Fruit fly (Drosophila melanogaster) whole organism, prepupa: ENCODE results near the gene CG8870.

Experiments
- Blimp-1 ChIP-seq: fragments of 200-800 bp; sonication (Bioruptor generic); optimal IDR thresholded peaks from 3 replicates; lab custom pipeline; 2017; ENCODE audit warnings: missing biosample characterization, missing genetic modification characterization, mild to moderate bottlenecking, moderate library complexity, missing genetic modification reagents
- CG10631 ChIP-seq: fragments of 200-800 bp; sonication (Bioruptor generic); optimal IDR thresholded peaks from 2 replicates; lab custom pipeline; 2016; ENCODE audit warnings: missing biosample characterization, missing genetic modification characterization
- CG10669 ChIP-seq: fragments of 200-800 bp; sonication (Bioruptor generic); optimal IDR thresholded peaks from 3 replicates; lab custom pipeline; 2018; ENCODE audit warnings: missing biosample characterization, mild to moderate bottlenecking, missing genetic modification characterization, moderate library complexity
- CG11294 ChIP-seq: fragments of 200-800 bp; sonication (Bioruptor generic); IDR thresholded peaks from 2 replicates; pipeline ENCODE4 v1.3.6; 2022; ENCODE audit warnings: missing biosample characterization, missing genetic modification characterization
- CG11762 ChIP-seq: fragments of 200-800 bp; sonication (Bioruptor generic); optimal IDR thresholded peaks from 3 replicates; lab custom pipeline; 2016; ENCODE audit warnings: missing biosample characterization, missing genetic modification characterization; ENCODE audit not compliant: insufficient read depth
- CG11902 ChIP-seq: fragments of 200-800 bp; sonication (Bioruptor generic); optimal IDR thresholded peaks from 3 replicates; lab custom pipeline; 2016; ENCODE audit warnings: missing biosample characterization, missing genetic modification characterization
- CG16779 ChIP-seq: fragments of 200-800 bp; sonication (Bioruptor generic); optimal IDR thresholded peaks from 3 replicates; lab custom pipeline; 2017; ENCODE audit warnings: missing biosample characterization, mild to moderate bottlenecking, missing genetic modification characterization
- CG3032 ChIP-seq: fragments of 200-800 bp; optimal IDR thresholded peaks from 2 replicates; lab custom pipeline; 2019; ENCODE audit warnings: missing biosample characterization, mild to moderate bottlenecking, missing genetic modification characterization, moderate library complexity
- CG31627 ChIP-seq: fragments of 200-800 bp; sonication (Bioruptor generic); optimal IDR thresholded peaks from 3 replicates; lab custom pipeline; 2016; ENCODE audit warnings: missing biosample characterization, missing genetic modification characterization
- CG3919 ChIP-seq: fragments of 200-800 bp; sonication (Bioruptor generic); optimal IDR thresholded peaks from 3 replicates; lab custom pipeline; 2016; ENCODE audit warnings: missing biosample characterization, missing genetic modification characterization
- CG6276 ChIP-seq: fragments of 200-800 bp; sonication (Bioruptor generic); optimal IDR thresholded peaks from 2 replicates; lab custom pipeline; 2017; ENCODE audit warnings: missing biosample characterization, mild to moderate bottlenecking, missing genetic modification characterization
- CG6792 ChIP-seq: fragments of 200-800 bp; sonication (Bioruptor generic); optimal IDR thresholded peaks from 3 replicates; lab custom pipeline; 2016; ENCODE audit warnings: missing biosample characterization, missing genetic modification characterization
- CG6808 ChIP-seq: fragments of 200-800 bp; sonication (Bioruptor generic); optimal IDR thresholded peaks from 3 replicates; lab custom pipeline; 2017; ENCODE audit warnings: missing biosample characterization, missing genetic modification characterization, mild to moderate bottlenecking, moderate library complexity, missing genetic modification reagents
- CG7368 ChIP-seq: fragments of 200-800 bp; sonication (Bioruptor generic); optimal IDR thresholded peaks from 3 replicates; lab custom pipeline; 2016; ENCODE audit warnings: missing biosample characterization, missing genetic modification characterization
- CG8119 ChIP-seq: fragments of 200-800 bp; sonication (Bioruptor generic); IDR thresholded peaks from 3 replicates; pipeline ENCODE4 v1.3.6; 2022; ENCODE audit warnings: missing biosample characterization, missing genetic modification characterization
- CG8632 ChIP-seq: fragments of 200-800 bp; sonication (Bioruptor generic); optimal IDR thresholded peaks from 3 replicates; lab custom pipeline; 2016; ENCODE audit warnings: missing biosample characterization, missing genetic modification characterization
- CG9139 ChIP-seq: fragments of 200-800 bp; sonication (Bioruptor generic); optimal IDR thresholded peaks from 3 replicates; lab custom pipeline; 2017; ENCODE audit warnings: missing biosample characterization, mild to moderate bottlenecking, missing genetic modification characterization
- Eip75B ChIP-seq: fragments of 200-800 bp; sonication (Bioruptor generic); optimal IDR thresholded peaks from 3 replicates; lab custom pipeline; 2016; ENCODE audit warnings: missing biosample characterization, missing genetic modification characterization
- Eip93F ChIP-seq: fragments of 200-800 bp; sonication (Bioruptor generic); optimal IDR thresholded peaks from 2 replicates; lab custom pipeline; 2016; ENCODE audit warnings: missing biosample characterization, mild to moderate bottlenecking, missing genetic modification characterization
- Hr38 ChIP-seq: sonication (Bioruptor generic); optimal IDR thresholded peaks from 2 replicates; lab custom pipeline; 2016; ENCODE audit warnings: missing biosample characterization, missing genetic modification characterization
- Hr39 ChIP-seq: fragments of 200-800 bp; sonication (Bioruptor generic); optimal IDR thresholded peaks from 2 replicates; lab custom pipeline; 2016; ENCODE audit warnings: missing biosample characterization, missing genetic modification characterization
- Hr4 ChIP-seq: fragments of 200-800 bp; sonication (Bioruptor generic); optimal IDR thresholded peaks from 3 replicates; lab custom pipeline; 2016; ENCODE audit warnings: missing biosample characterization, missing genetic modification characterization
- Lpt ChIP-seq: fragments of 200-800 bp; sonication (Bioruptor generic); optimal IDR thresholded peaks from 3 replicates; lab custom pipeline; 2016; ENCODE audit warnings: missing biosample characterization, missing genetic modification characterization
- Sox102F ChIP-seq: fragments of 200-800 bp; sonication (Bioruptor generic); optimal IDR thresholded peaks from 2 replicates; lab custom pipeline; 2016; ENCODE audit warnings: missing biosample characterization, mild to moderate bottlenecking, missing genetic modification characterization
- Sox14 ChIP-seq: fragments of 200-800 bp; sonication (Bioruptor generic); optimal IDR thresholded peaks from 3 replicates; lab custom pipeline; 2016; ENCODE audit warnings: missing biosample characterization, missing genetic modification characterization
- Sox15 ChIP-seq: fragments of 200-800 bp; sonication (Bioruptor generic); optimal IDR thresholded peaks from 3 replicates; lab custom pipeline; 2016; ENCODE audit warnings: missing biosample characterization, missing genetic modification characterization
- achi ChIP-seq: fragments of 200-800 bp; sonication (Bioruptor generic); optimal IDR thresholded peaks from 3 replicates; lab custom pipeline; 2016; ENCODE audit warnings: missing biosample characterization, missing genetic modification characterization
- acj6 ChIP-seq: fragments of 200-800 bp; sonication (Bioruptor generic); optimal IDR thresholded peaks from 3 replicates; lab custom pipeline; 2016; ENCODE audit warnings: missing biosample characterization, missing genetic modification characterization
- dac ChIP-seq: fragments of 200-800 bp; sonication (Bioruptor generic); optimal IDR thresholded peaks from 2 replicates; lab custom pipeline; 2017; ENCODE audit warnings: missing biosample characterization, mild to moderate bottlenecking, missing genetic modification characterization
- eg ChIP-seq: fragments of 200-800 bp; sonication (Bioruptor generic); IDR thresholded peaks from 3 replicates; pipeline ENCODE4 v1.3.6; 2022; ENCODE audit warnings: missing biosample characterization, missing genetic modification characterization
- esn ChIP-seq: fragments of 200-800 bp; sonication (Bioruptor generic); optimal IDR thresholded peaks from 2 replicates; lab custom pipeline; 2016; ENCODE audit warnings: missing biosample characterization, mild to moderate bottlenecking, missing genetic modification characterization, moderate library complexity
- fd59A ChIP-seq: fragments of 200-800 bp; sonication (Bioruptor generic); optimal IDR thresholded peaks from 2 replicates; lab custom pipeline; 2017; ENCODE audit warnings: missing biosample characterization, mild to moderate bottlenecking, missing genetic modification characterization, missing genetic modification reagents
- fkh ChIP-seq: fragments of 200-800 bp; sonication (Bioruptor generic); optimal IDR thresholded peaks from 3 replicates; lab custom pipeline; 2017; ENCODE audit warnings: missing biosample characterization, mild to moderate bottlenecking, missing genetic modification characterization, moderate library complexity
- net ChIP-seq: fragments of 200-800 bp; sonication (Bioruptor generic); optimal IDR thresholded peaks from 3 replicates; lab custom pipeline; 2016; ENCODE audit warnings: missing biosample characterization, missing genetic modification characterization
- pdm3 ChIP-seq: fragments of 200-800 bp; sonication (Bioruptor generic); optimal IDR thresholded peaks from 3 replicates; lab custom pipeline; 2016; ENCODE audit warnings: missing biosample characterization, missing genetic modification characterization
- salr ChIP-seq, 2 experiments: fragments of 200-800 bp; sonication (Bioruptor generic); optimal IDR thresholded peaks; 3 replicates each; lab custom pipeline; 2016 to 2018; ENCODE audit warnings: missing biosample characterization in 2 of 2, missing genetic modification characterization in 2 of 2, mild to moderate bottlenecking in 1 of 2
- spab ChIP-seq: fragments of 200-800 bp; sonication (Bioruptor generic); optimal IDR thresholded peaks from 2 replicates; lab custom pipeline; 2017; ENCODE audit warnings: missing biosample characterization, mild to moderate bottlenecking, missing genetic modification characterization, missing genetic modification reagents
- svp ChIP-seq: fragments of 200-800 bp; sonication (Bioruptor generic); peaks from one replicate; lab custom pipeline; 2016; ENCODE audit warnings: missing biosample characterization, missing genetic modification characterization
- topi ChIP-seq: fragments of 200-800 bp; sonication (Bioruptor generic); optimal IDR thresholded peaks from 3 replicates; lab custom pipeline; 2016; ENCODE audit warnings: missing biosample characterization, missing genetic modification characterization
- vri ChIP-seq: fragments of 200-800 bp; sonication (Bioruptor generic); optimal IDR thresholded peaks from 3 replicates; lab custom pipeline; 2016; ENCODE audit warnings: missing biosample characterization, mild to moderate bottlenecking, missing genetic modification characterization

The CG8870 gene

dm6 chr3R:13379675-13380074 is at the start of gene CG8870, which contains the start of gene CG9813:
TSS of gene CG8870 (plus strand) at chr3R:13379842.
TSS of gene CG9813 (minus strand) at chr3R:13379775.
- TF ChIP-seq vri (GFP tag; lab: Kevin White, UChicago) (no peak), Sox14 (no peak), CG8632 (GFP tag; lab: Kevin White, UChicago) (no peak), CG11294 (GFP tag; lab: Robert Waterston, UW) (no peak), CG7368 (GFP tag; lab: Kevin White, UChicago) (no peak), svp (no peak), CG8119 (GFP tag; lab: Robert Waterston, UW) (no peak), Eip75B (no peak)

dm6 chr3R:13333031-13333430 is 46.6 kb upstream of the CG8870 start:
- TF ChIP-seq CG6792 (GFP tag; lab: Kevin White, UChicago) (no peak), acj6 (GFP tag; lab: Kevin White, UChicago) (no peak), CG8119 (GFP tag; lab: Robert Waterston, UW) (no peak), CG7368 (GFP tag; lab: Kevin White, UChicago) (no peak), fd59A (GFP tag; lab: Kevin White, UChicago) (no peak), dac (GFP tag; lab: Kevin White, UChicago) (no peak), pdm3 (GFP tag; lab: Kevin White, UChicago) (no peak), esn (no peak), spab (GFP tag; lab: Kevin White, UChicago) (no peak), Eip93F (GFP tag; lab: Kevin White, UChicago) (no peak), Sox102F (GFP tag; lab: Kevin White, UChicago) (no peak), CG11762 (GFP tag; lab: Kevin White, UChicago) (no peak), svp (no peak), CG9139 (GFP tag; lab: Kevin White, UChicago) (no peak), CG6808 (GFP tag; lab: Kevin White, UChicago) (no peak), Hr39 (GFP tag; lab: Kevin White, UChicago) (no peak), Sox15 (GFP tag; lab: Kevin White, UChicago) (no peak)

dm6 chr3R:13334007-13334406 is 45.6 kb upstream of the CG8870 start, which contains the start of gene PK2-R2:
TSS of gene PK2-R2 (minus strand) at chr3R:13334166.
- TF ChIP-seq Sox15 (GFP tag; lab: Kevin White, UChicago) (no peak), CG6808 (GFP tag; lab: Kevin White, UChicago) (no peak), salr (GFP tag; optimal IDR thresholded peaks at IDR 0.05; lab: Kevin White, UChicago) (no peak), fd59A (GFP tag; lab: Kevin White, UChicago) (no peak), Lpt (GFP tag; lab: Kevin White, UChicago) (no peak), CG6276 (no peak), Hr39 (GFP tag; lab: Kevin White, UChicago) (no peak)

dm6 chr3R:13338030-13338429 is 41.6 kb upstream of the CG8870 start, which contains the start of gene PK2-R1:
TSS of gene PK2-R1 (plus strand) at chr3R:13338330.
- TF ChIP-seq CG16779 (no peak), CG8119 (GFP tag; lab: Robert Waterston, UW) (no peak), topi (GFP tag; lab: Kevin White, UChicago) (no peak), acj6 (GFP tag; lab: Kevin White, UChicago) (no peak), Sox14 (no peak), achi (GFP tag; lab: Kevin White, UChicago) (no peak), CG10631 (GFP tag; lab: Kevin White, UChicago) (no peak), CG11902 (GFP tag; lab: Kevin White, UChicago) (no peak), spab (GFP tag; lab: Kevin White, UChicago) (no peak), CG3919 (GFP tag; lab: Kevin White, UChicago) (no peak), Blimp-1 (GFP tag; lab: Kevin White, UChicago) (no peak)

- TF ChIP-seq CG3032 (tag; lab: Kevin White, UChicago) (no peak), Sox102F (GFP tag; lab: Kevin White, UChicago) (no peak), CG8119 (GFP tag; lab: Robert Waterston, UW) (no peak), fd59A (GFP tag; lab: Kevin White, UChicago) (no peak), Hr4 (no peak), Hr38 (no peak), CG7368 (GFP tag; lab: Kevin White, UChicago) (no peak), CG10669 (no peak), CG8632 (GFP tag; lab: Kevin White, UChicago) (no peak), fkh (GFP tag; lab: Kevin White, UChicago) (no peak), topi (GFP tag; lab: Kevin White, UChicago) (no peak), Blimp-1 (GFP tag; lab: Kevin White, UChicago) (no peak), net (no peak), CG31627 (GFP tag; lab: Kevin White, UChicago) (no peak), eg (GFP tag; lab: Robert Waterston, UW) (no peak), achi (GFP tag; lab: Kevin White, UChicago) (no peak)
Observed at dm6 chr3R:13353373-13353772, 26.3 kb upstream of the CG8870 start, which contains the start of gene mthl12. TSS of gene mthl12 (plus strand) at chr3R:13353673.
